Fruit fly (Drosophila melanogaster) whole organism, embryonic: ENCODE data around the gene dtn.

Source experiments
- CG10147 ChIP-seq: fragments of 200-800 bp; sonication (Bioruptor generic); optimal IDR thresholded peaks from 2 replicates; lab custom pipeline; 2019; ENCODE audit warnings: missing biosample characterization, mild to moderate bottlenecking, missing genetic modification characterization, moderate library complexity
- D ChIP-seq, 2 experiments: fragments of 200-800 bp in 1 of 2; fragments of >200 bp in 1 of 2; sonication (Bioruptor generic) in 1 of 2; optimal IDR thresholded peaks; 2 replicates in 1 of 2; 3 replicates in 1 of 2; lab custom pipeline; 2017; ENCODE audit warnings: mild to moderate bottlenecking in 1 of 2, missing biosample characterization in 1 of 2, missing genetic modification characterization in 1 of 2, missing genetic modification reagents in 1 of 2
- Hr78 ChIP-seq, 2 experiments: fragments of 200-800 bp in 1 of 2; fragments of >200 bp in 1 of 2; sonication (Bioruptor generic) in 1 of 2; optimal IDR thresholded peaks; 2 replicates each; lab custom pipeline; 2017 to 2019; ENCODE audit warnings: missing biosample characterization in 2 of 2, missing genetic modification characterization in 2 of 2, mild to moderate bottlenecking in 1 of 2, moderate library complexity in 1 of 2
- dmrt11E ChIP-seq: fragments of 200-800 bp; sonication (Bioruptor generic); optimal IDR thresholded peaks from 3 replicates; lab custom pipeline; 2018; ENCODE audit warnings: missing biosample characterization, mild to moderate bottlenecking, missing genetic modification characterization, moderate library complexity

DNA sequence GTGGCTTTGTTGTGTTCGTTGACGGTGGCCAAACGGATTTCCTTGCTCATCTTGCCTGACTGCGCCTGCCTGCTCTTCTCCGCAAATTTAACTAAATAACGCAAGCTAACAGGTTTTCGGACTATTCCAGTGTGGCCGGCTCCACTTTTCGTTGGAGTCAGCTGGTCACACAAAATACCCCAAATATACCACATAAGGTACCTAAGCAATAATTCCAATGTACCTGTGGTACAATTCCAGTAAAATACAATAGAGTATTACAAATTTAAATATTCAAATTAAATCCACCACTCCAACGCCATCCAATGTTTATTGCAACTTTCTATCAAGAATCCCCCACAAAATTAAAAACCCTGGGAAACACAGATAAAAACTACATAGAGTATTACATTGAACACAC is 51.1 kb downstream of the dtn start, which contains the start of gene CG3566:
- TF ChIP-seq Hr78 (GFP tag; optimal IDR thresholded peaks at IDR 0.05; lab: Kevin White, UChicago) (no peak), dmrt11E (tag; lab: Kevin White, UChicago) (no peak), CG10147 (no peak), D (optimal IDR thresholded peaks at IDR 0.05; lab: Kevin White, UChicago) (no peak), D (GFP tag; optimal IDR thresholded peaks at IDR 0.05; lab: Kevin White, UChicago) (no peak)
